Fruit fly (Drosophila melanogaster) whole organism, embryonic: Measurements from ENCODE around the gene Cpr78E.

Source experiments
- Adf1 ChIP-seq: fragments of 200-800 bp; sonication (Bioruptor generic); IDR thresholded peaks from 2 replicates; pipeline ENCODE4 v1.3.6; 2022; ENCODE audit warnings: missing biosample characterization, missing genetic modification characterization
- CG1024 ChIP-seq: fragments of 200-800 bp; sonication (Bioruptor generic); IDR thresholded peaks from 2 replicates; pipeline ENCODE4 v1.3.6; 2022; ENCODE audit warnings: missing biosample characterization, missing genetic modification characterization
- CG10431 ChIP-seq: fragments of 200-800 bp; sonication (Bioruptor generic); optimal IDR thresholded peaks from 3 replicates; lab custom pipeline; 2018; ENCODE audit warnings: missing biosample characterization, mild to moderate bottlenecking, missing genetic modification characterization
- CG10979 ChIP-seq: fragments of 200-800 bp; sonication (Bioruptor generic); optimal IDR thresholded peaks from 2 replicates; lab custom pipeline; 2018; ENCODE audit warnings: missing biosample characterization, mild to moderate bottlenecking, missing genetic modification characterization, moderate library complexity
- CG12744 ChIP-seq: fragments of 200-800 bp; sonication (Bioruptor generic); optimal IDR thresholded peaks from 2 replicates; lab custom pipeline; 2016; ENCODE audit warnings: missing biosample characterization, missing genetic modification characterization
- CG13894 ChIP-seq: fragments of 200-800 bp; sonication (Bioruptor generic); optimal IDR thresholded peaks from 3 replicates; lab custom pipeline; 2018; ENCODE audit warnings: missing biosample characterization, mild to moderate bottlenecking, missing genetic modification characterization, moderate library complexity
- CG15696 ChIP-seq: fragments of 200-800 bp; sonication (Bioruptor generic); optimal IDR thresholded peaks from 2 replicates; lab custom pipeline; 2019; ENCODE audit warnings: missing biosample characterization, mild to moderate bottlenecking, missing genetic modification characterization, moderate library complexity
- CG1603 ChIP-seq: fragments of 200-800 bp; sonication (Bioruptor generic); optimal IDR thresholded peaks from 2 replicates; lab custom pipeline; 2019; ENCODE audit warnings: missing biosample characterization, mild to moderate bottlenecking, missing genetic modification characterization, moderate library complexity
- CG30020 ChIP-seq: fragments of 200-800 bp; optimal IDR thresholded peaks from 2 replicates; lab custom pipeline; 2019; ENCODE audit warnings: missing biosample characterization, mild to moderate bottlenecking, missing genetic modification characterization, moderate library complexity
- CG30403 ChIP-seq: fragments of 200-800 bp; sonication (Bioruptor generic); optimal IDR thresholded peaks from 3 replicates; lab custom pipeline; 2016; ENCODE audit warnings: missing biosample characterization, missing genetic modification characterization
- CG32532 ChIP-seq: fragments of 200-800 bp; sonication (Bioruptor generic); IDR thresholded peaks from 2 replicates; pipeline ENCODE4 v1.3.6; 2022; ENCODE audit warnings: missing biosample characterization, missing genetic modification characterization
- CG3847 ChIP-seq: fragments of 200-800 bp; sonication (Bioruptor generic); IDR thresholded peaks from 2 replicates; pipeline ENCODE4 v1.3.6; 2022; ENCODE audit warnings: missing biosample characterization, missing genetic modification characterization
- CG4360 ChIP-seq: fragments of 200-800 bp; sonication (Bioruptor generic); IDR thresholded peaks from 2 replicates; pipeline ENCODE4 v1.3.6; 2022; ENCODE audit warnings: missing biosample characterization, missing genetic modification characterization
- CG7357 ChIP-seq: fragments of 200-800 bp; sonication (Bioruptor generic); IDR thresholded peaks from 3 replicates; pipeline ENCODE4 v1.3.6; 2022; ENCODE audit warnings: missing biosample characterization, missing genetic modification characterization
- CG7786 ChIP-seq: fragments of 200-800 bp; sonication (Bioruptor generic); optimal IDR thresholded peaks from 2 replicates; lab custom pipeline; 2016; ENCODE audit warnings: missing biosample characterization, missing genetic modification characterization
- CG9797 ChIP-seq: fragments of 200-800 bp; sonication (Bioruptor generic); optimal IDR thresholded peaks from 3 replicates; lab custom pipeline; 2018; ENCODE audit warnings: missing biosample characterization, mild to moderate bottlenecking, missing genetic modification characterization
- Dp ChIP-seq: fragments of 200-800 bp; sonication (Bioruptor generic); optimal IDR thresholded peaks from 2 replicates; lab custom pipeline; 2018; ENCODE audit warnings: missing biosample characterization, mild to moderate bottlenecking, missing genetic modification characterization, moderate library complexity
- E2f2 ChIP-seq: fragments of 200-800 bp; sonication (Bioruptor generic); IDR thresholded peaks from 2 replicates; pipeline ENCODE4 v1.3.6; 2022; ENCODE audit warnings: missing biosample characterization, missing genetic modification characterization
- Ets97D ChIP-seq: fragments of 200-800 bp; sonication (Bioruptor generic); optimal IDR thresholded peaks from 3 replicates; lab custom pipeline; 2016; ENCODE audit warnings: missing biosample characterization, missing genetic modification characterization
- Gsc ChIP-seq: fragments of 200-800 bp; sonication (Bioruptor generic); IDR thresholded peaks from 2 replicates; pipeline ENCODE4 v1.3.6; 2022; ENCODE audit warnings: missing biosample characterization, missing genetic modification characterization
- Hsf ChIP-seq: fragments of 200-800 bp; sonication (Bioruptor generic); optimal IDR thresholded peaks from 3 replicates; lab custom pipeline; 2016; ENCODE audit warnings: missing biosample characterization, missing genetic modification characterization
- Kr ChIP-seq: fragments of 200-800 bp; sonication (Bioruptor generic); optimal IDR thresholded peaks from 2 replicates; lab custom pipeline; 2017; ENCODE audit warnings: missing biosample characterization, mild to moderate bottlenecking, missing genetic modification characterization
- MBD-R2 ChIP-seq: fragments of 200-800 bp; sonication (Bioruptor generic); IDR thresholded peaks from 2 replicates; pipeline ENCODE4 v1.3.6; 2022; ENCODE audit warnings: missing biosample characterization, missing genetic modification characterization
- MESR4 ChIP-seq: fragments of 200-800 bp; sonication (Bioruptor generic); optimal IDR thresholded peaks from 2 replicates; lab custom pipeline; 2018; ENCODE audit warnings: missing biosample characterization, mild to moderate bottlenecking, missing genetic modification characterization, moderate library complexity
- Meics ChIP-seq: fragments of 200-800 bp; sonication (Bioruptor generic); optimal IDR thresholded peaks from 2 replicates; lab custom pipeline; 2017; ENCODE audit warnings: missing biosample characterization, mild to moderate bottlenecking, missing genetic modification characterization
- Myb ChIP-seq: fragments of 200-800 bp; sonication (Bioruptor generic); optimal IDR thresholded peaks from 2 replicates; lab custom pipeline; 2016; ENCODE audit warnings: missing biosample characterization, missing genetic modification characterization
- Rfx ChIP-seq: fragments of 200-800 bp; sonication (Bioruptor generic); IDR thresholded peaks from 2 replicates; pipeline ENCODE4 v1.3.6; 2022; ENCODE audit warnings: missing biosample characterization, missing genetic modification characterization
- Stat92E ChIP-seq, 3 experiments: fragments of >200 bp in 2 of 3; fragments of 200-800 bp in 1 of 3; sonication (Bioruptor generic) in 1 of 3; optimal IDR thresholded peaks; 2 replicates each; lab custom pipeline; 2017 to 2019; ENCODE audit warnings: missing biosample characterization in 3 of 3, missing genetic modification characterization in 3 of 3, mild to moderate bottlenecking in 1 of 3, moderate library complexity in 1 of 3
- ase ChIP-seq: fragments of 200-800 bp; sonication (Bioruptor generic); IDR thresholded peaks from 3 replicates; pipeline ENCODE4 v1.3.6; 2022; ENCODE audit warnings: missing biosample characterization, missing genetic modification characterization
- dysf ChIP-seq: fragments of 200-800 bp; sonication (Bioruptor generic); IDR thresholded peaks from 3 replicates; pipeline ENCODE4 v1.3.6; 2022; ENCODE audit warnings: missing biosample characterization, missing genetic modification characterization
- ems ChIP-seq: fragments of 200-800 bp; sonication (Bioruptor generic); optimal IDR thresholded peaks from 3 replicates; lab custom pipeline; 2016; ENCODE audit warnings: missing biosample characterization, missing genetic modification characterization
- gfzf ChIP-seq: fragments of 200-800 bp; sonication (Bioruptor generic); optimal IDR thresholded peaks from 2 replicates; lab custom pipeline; 2016; ENCODE audit warnings: missing biosample characterization, mild to moderate bottlenecking, missing genetic modification characterization, moderate library complexity
- grau ChIP-seq: fragments of 200-800 bp; optimal IDR thresholded peaks from 3 replicates; lab custom pipeline; 2019; ENCODE audit warnings: missing biosample characterization, mild to moderate bottlenecking, missing genetic modification characterization, moderate library complexity
- hb ChIP-seq: fragments of 200-800 bp; sonication (Bioruptor generic); IDR thresholded peaks from 3 replicates; pipeline ENCODE4 v1.3.6; 2022; ENCODE audit warnings: missing biosample characterization, missing genetic modification characterization; ENCODE audit not compliant: partially characterized antibody
- jigr1 ChIP-seq: fragments of 200-800 bp; sonication (Bioruptor generic); IDR thresholded peaks from 3 replicates; pipeline ENCODE4 v1.3.6; 2022; ENCODE audit warnings: missing biosample characterization, missing genetic modification characterization
- maf-S ChIP-seq: fragments of 200-800 bp; sonication (Bioruptor generic); optimal IDR thresholded peaks from 2 replicates; lab custom pipeline; 2016; ENCODE audit warnings: missing biosample characterization, missing genetic modification characterization
- mam ChIP-seq: fragments of 200-800 bp; sonication (Bioruptor generic); optimal IDR thresholded peaks from 3 replicates; lab custom pipeline; 2016; ENCODE audit warnings: missing biosample characterization, missing genetic modification characterization
- nau ChIP-seq: fragments of 200-800 bp; sonication (Bioruptor generic); optimal IDR thresholded peaks from 3 replicates; lab custom pipeline; 2017; ENCODE audit warnings: missing biosample characterization, mild to moderate bottlenecking, missing genetic modification characterization, missing genetic modification reagents
- nerfin-1 ChIP-seq: fragments of 200-800 bp; sonication (Bioruptor generic); optimal IDR thresholded peaks from 3 replicates; lab custom pipeline; 2019; ENCODE audit warnings: missing biosample characterization, mild to moderate bottlenecking, missing genetic modification characterization, moderate library complexity
- onecut ChIP-seq: fragments of 200-800 bp; sonication (Bioruptor generic); IDR thresholded peaks from 2 replicates; pipeline ENCODE4 v1.3.6; 2022; ENCODE audit warnings: missing biosample characterization, missing genetic modification characterization
- phol ChIP-seq: fragments of 200-800 bp; sonication (Bioruptor generic); optimal IDR thresholded peaks from 3 replicates; lab custom pipeline; 2018; ENCODE audit warnings: missing biosample characterization, mild to moderate bottlenecking, missing genetic modification characterization, moderate library complexity
- pzg ChIP-seq: fragments of 200-800 bp; sonication (Bioruptor generic); optimal IDR thresholded peaks from 3 replicates; lab custom pipeline; 2018; ENCODE audit warnings: missing biosample characterization, mild to moderate bottlenecking, missing genetic modification characterization, moderate library complexity
- row ChIP-seq: fragments of 200-800 bp; sonication (Bioruptor generic); IDR thresholded peaks from 3 replicates; pipeline ENCODE4 v1.3.6; 2022; ENCODE audit warnings: missing biosample characterization, missing genetic modification characterization
- sd ChIP-seq: fragments of 200-800 bp; sonication (Bioruptor generic); optimal IDR thresholded peaks from 3 replicates; lab custom pipeline; 2018; ENCODE audit warnings: missing biosample characterization, mild to moderate bottlenecking, missing genetic modification characterization, moderate library complexity
- ssp ChIP-seq: fragments of 200-800 bp; sonication (Bioruptor generic); IDR thresholded peaks from 2 replicates; pipeline ENCODE4 v1.3.6; 2022; ENCODE audit warnings: missing biosample characterization, missing genetic modification characterization
- stwl ChIP-seq: fragments of 200-800 bp; sonication (Bioruptor generic); optimal IDR thresholded peaks from 3 replicates; lab custom pipeline; 2018; ENCODE audit warnings: missing biosample characterization, mild to moderate bottlenecking, missing genetic modification characterization, moderate library complexity
- vvl ChIP-seq: fragments of 200-800 bp; sonication (Bioruptor generic); IDR thresholded peaks from 2 replicates; pipeline ENCODE4 v1.3.6; 2022; ENCODE audit warnings: missing biosample characterization, missing genetic modification characterization
- zen ChIP-seq: fragments of 200-800 bp; sonication (Bioruptor generic); optimal IDR thresholded peaks from 3 replicates; lab custom pipeline; 2018; ENCODE audit warnings: missing biosample characterization, mild to moderate bottlenecking, missing genetic modification characterization, moderate library complexity

The Cpr78E gene

DNA sequence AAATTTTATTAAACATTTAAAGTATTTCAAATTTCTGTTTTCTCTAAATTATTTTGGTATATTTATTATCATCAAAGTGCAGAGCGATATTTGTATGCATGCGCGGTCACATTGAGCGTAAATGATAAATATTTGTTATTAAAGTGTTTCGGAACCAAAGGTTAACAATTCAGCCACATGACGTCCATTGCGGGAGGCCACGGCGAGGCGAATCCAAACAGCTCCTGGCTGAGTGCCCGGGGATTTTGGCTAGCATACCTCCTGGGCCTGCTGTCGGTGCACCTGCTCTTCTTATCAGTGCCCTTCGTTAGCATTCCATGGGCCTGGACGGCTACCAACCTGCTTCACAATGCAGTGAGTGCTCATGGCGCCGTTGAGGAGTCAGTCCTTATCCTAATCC lies 31.6 kb downstream of the Cpr78E start, which contains the start of gene ORMDL (continued):
- peak; percentile 37; the same call in 1 of the 3 replicates for TF ChIP-seq row
- TF ChIP-seq stwl, result peak; percentile 32
- peak; percentile 56 for TF ChIP-seq CG9797
- no peak for TF ChIP-seq Stat92E (GFP tag; optimal IDR thresholded peaks at IDR 0.05; lab: Kevin White, UChicago)
- TF ChIP-seq phol, result peak; percentile 18
- peak; percentile 70 for TF ChIP-seq sd (tag; lab: Kevin White, UChicago)
- no peak for TF ChIP-seq vvl (GFP tag; lab: Robert Waterston, UW)
- TF ChIP-seq Meics (GFP tag; lab: Kevin White, UChicago), result no peak
- peak; percentile 78 for TF ChIP-seq MBD-R2 (GFP tag; lab: Robert Waterston, UW)
- TF ChIP-seq zen, result peak; percentile 28

DNA sequence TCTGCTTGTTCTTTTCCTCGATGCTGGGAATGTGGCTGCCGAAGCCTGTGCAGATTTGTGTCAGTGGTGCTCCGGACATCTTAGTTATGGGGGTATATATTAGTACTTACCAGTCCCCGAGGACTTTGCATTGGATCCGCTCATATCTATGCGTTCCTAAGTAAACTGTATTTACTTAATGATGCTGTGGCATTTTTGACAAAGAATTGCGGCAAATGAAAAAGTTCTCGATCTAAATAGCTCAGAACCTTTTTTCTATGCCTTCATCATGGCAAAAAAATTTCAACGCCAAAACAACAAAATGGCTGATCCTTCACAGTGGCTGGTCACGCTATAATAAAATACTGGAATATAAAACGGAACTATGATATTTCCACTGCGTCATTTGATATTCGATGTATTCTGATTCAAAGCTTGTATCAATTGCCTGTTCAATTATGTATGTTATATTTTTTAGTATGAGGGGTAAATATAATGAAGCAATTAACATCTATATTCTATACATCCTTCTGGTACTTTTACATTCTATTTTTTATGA lies 32.6 kb downstream of the Cpr78E start, which contains the start of gene MED1:
Gene MED1, minus strand, starts transcription at position 295 of the 538 bp plus-strand sequence.
- TF ChIP-seq CG1603 (peak; percentile 69), Adf1 (GFP tag; lab: Robert Waterston, UW) (no peak), E2f2 (GFP tag; lab: Robert Waterston, UW) (peak; percentile 31; the same call in 1 of the 2 replicates), CG15696 (no peak), CG13894 (tag; lab: Kevin White, UChicago) (no peak), zen (peak; percentile 29), pzg (peak; percentile 71), MESR4 (GFP tag; lab: Kevin White, UChicago) (peak; percentile 89), grau (tag; lab: Kevin White, UChicago) (peak; percentile 15), Kr (GFP tag; lab: Kevin White, UChicago) (no peak), Dp (GFP tag; lab: Kevin White, UChicago) (peak; percentile 14), CG7786 (GFP tag; lab: Kevin White, UChicago) (no peak), dysf (peak; percentile 36; the same call in 1 of the 3 replicates), CG3847 (GFP tag; lab: Robert Waterston, UW) (peak; percentile 40), CG1024 (GFP tag; lab: Robert Waterston, UW) (peak; percentile 50), MBD-R2 (GFP tag; lab: Robert Waterston, UW) (peak; percentile 57), CG9797 (peak; percentile 73), maf-S (no peak), Rfx (GFP tag; lab: Robert Waterston, UW) (peak; percentile 39; the same call in 1 of the 2 replicates), gfzf (GFP tag; lab: Kevin White, UChicago) (peak; percentile 75), CG10979 (tag; lab: Kevin White, UChicago) (peak; percentile 0), Gsc (GFP tag; lab: Robert Waterston, UW) (no peak), nau (GFP tag; lab: Kevin White, UChicago) (no peak), Hsf (GFP tag; lab: Kevin White, UChicago) (peak; percentile 2), nerfin-1 (tag; lab: Kevin White, UChicago) (peak; percentile 11), Ets97D (GFP tag; lab: Kevin White, UChicago) (peak; percentile 29), ssp (GFP tag; lab: Robert Waterston, UW) (peak; percentile 93), phol (peak; percentile 99), onecut (GFP tag; lab: Robert Waterston, UW) (no peak), row (peak; percentile 74), ase (no peak), CG7357 (GFP tag; lab: Robert Waterston, UW) (peak; percentile 93), CG30020 (peak; percentile 92), jigr1 (GFP tag; lab: Robert Waterston, UW) (peak; percentile 33; the same call in 1 of the 3 replicates), mam (peak; percentile 6), ems (GFP tag; lab: Kevin White, UChicago) (no peak), CG12744 (GFP tag; lab: Kevin White, UChicago) (no peak), CG10431 (no peak), hb (no peak), Myb (GFP tag; lab: Kevin White, UChicago) (peak; percentile 18), CG30403 (no peak), CG32532 (GFP tag; lab: Robert Waterston, UW) (0 out of 2 replicates have a peak, but pooled peaks have one; percentile 13), CG4360 (GFP tag; lab: Robert Waterston, UW) (no peak)
